Worm (Caenorhabditis elegans): Measurements from ENCODE around the gene F44E7.5.

F44E7.5 gene

DNA sequence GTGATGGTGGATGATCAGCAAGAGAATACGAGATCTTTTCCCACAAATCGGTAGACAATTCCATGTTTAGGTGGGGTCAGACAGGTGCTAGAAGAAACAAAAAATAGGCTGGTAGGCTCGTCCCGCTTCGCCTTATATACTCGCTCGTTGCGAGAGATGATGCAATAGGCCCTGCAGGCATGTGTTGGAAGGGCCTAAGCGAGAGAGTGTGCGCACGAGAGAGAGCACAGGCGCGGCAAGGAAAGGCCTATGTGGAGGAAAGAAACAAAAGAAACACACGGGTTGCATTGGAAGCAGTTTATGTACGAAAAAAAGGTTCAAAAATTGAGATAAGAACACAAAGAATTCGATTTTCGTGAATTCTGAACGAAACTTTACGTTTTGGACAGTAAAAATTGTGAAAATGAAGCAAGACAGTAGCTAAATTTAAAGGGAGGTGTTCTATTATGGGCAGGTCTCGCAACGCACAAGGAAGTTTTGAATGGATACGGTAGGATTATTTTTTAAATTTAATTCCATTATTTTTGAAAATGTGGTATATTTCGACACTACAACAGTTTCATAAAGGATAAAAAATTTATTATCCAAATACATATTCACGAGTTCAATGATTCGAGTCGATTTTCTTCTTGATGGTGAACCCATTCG, at the start of gene F44E7.5:
TSS of gene F44E7.5 (minus strand) at position 210 of the 648 bp plus-strand sequence.
- TF ChIP-seq hlh-15 (tag; optimal IDR thresholded peaks at IDR 0.05) (no peak), ceh-31 (tag; optimal IDR thresholded peaks at IDR 0.05) (peak; percentile 52)

DNA sequence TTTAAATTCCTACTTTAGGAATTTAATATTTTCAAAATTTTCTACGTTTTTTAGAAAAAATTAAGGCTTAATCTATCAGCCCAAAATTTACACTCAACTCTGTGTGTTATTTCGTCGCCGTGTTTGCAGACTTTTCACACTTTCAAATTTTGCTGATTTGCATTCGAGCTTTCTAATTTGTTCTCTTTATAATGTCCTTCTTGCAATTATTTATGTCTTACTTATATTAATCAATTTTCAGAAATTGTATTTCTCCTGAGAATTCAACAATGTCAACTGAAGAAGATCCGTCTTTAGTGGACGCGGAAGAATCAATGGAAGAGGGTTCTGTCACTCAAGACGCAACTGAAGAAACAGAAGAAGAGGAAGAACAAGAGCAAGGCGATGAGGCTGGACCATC, 45.9 kb upstream of the F44E7.5 start, which contains the start of gene let-418:
TSS of gene let-418 (plus strand) at position 242 of the 400 bp plus-strand sequence.
- TF ChIP-seq sox-2 (GFP tag; IDR thresholded peaks at IDR 0.05) (no peak), ceh-30 (tag; optimal IDR thresholded peaks at IDR 0.05) (no peak), che-1 (tag; optimal IDR thresholded peaks at IDR 0.05) (no peak), dmd-4 (tag; optimal IDR thresholded peaks at IDR 0.05; ENCODE audit: borderline replicate concordance) (no peak), gmeb-2 (tag; optimal IDR thresholded peaks at IDR 0.05) (no peak), C08G9.2 (tag; optimal IDR thresholded peaks at IDR 0.05) (no peak), hlh-30 (tag; optimal IDR thresholded peaks at IDR 0.05; ENCODE audit: insufficient read depth) (no peak), unc-3 (GFP tag; conservative IDR thresholded peaks at IDR 0.05) (no peak), unc-3 (tag; optimal IDR thresholded peaks at IDR 0.05) (no peak), syd-9 (tag; optimal IDR thresholded peaks at IDR 0.05) (no peak), pag-3 (tag; optimal IDR thresholded peaks at IDR 0.05; ENCODE audit: borderline replicate concordance) (no peak), unc-55 (GFP tag; optimal IDR thresholded peaks at IDR 0.05) (no peak), pat-9 (tag; optimal IDR thresholded peaks at IDR 0.05) (no peak), pqm-1 (tag; optimal IDR thresholded peaks at IDR 0.05) (no peak), unc-86 (tag; optimal IDR thresholded peaks at IDR 0.05) (no peak), ceh-45 (GFP tag; IDR thresholded peaks at IDR 0.05) (no peak), pha-4 (tag; optimal IDR thresholded peaks at IDR 0.05) (no peak), elt-4 (tag; optimal IDR thresholded peaks at IDR 0.05) (no peak)

DNA sequence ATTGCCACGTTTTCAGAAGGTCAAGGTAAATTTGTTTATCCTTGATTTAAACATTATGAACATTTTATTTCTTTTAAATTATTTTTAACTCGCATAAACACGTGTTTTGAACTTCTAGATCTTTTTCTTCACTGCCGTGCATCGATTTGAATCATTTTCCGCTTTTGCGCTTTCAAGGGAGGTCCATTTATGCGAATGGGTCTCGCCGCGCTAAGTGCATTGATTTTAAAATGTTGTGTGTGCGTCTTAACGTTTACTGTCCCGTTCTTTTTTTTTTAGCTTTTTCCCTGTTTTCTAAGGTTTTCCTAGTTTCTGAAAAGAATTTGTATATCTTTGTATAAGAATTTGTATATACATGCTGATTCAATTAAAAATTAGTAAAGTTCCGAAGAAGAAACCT, 44.8 kb upstream of the F44E7.5 start:
- no peak for TF ChIP-seq dmd-4 (tag; optimal IDR thresholded peaks at IDR 0.05; ENCODE audit: borderline replicate concordance)
- no peak for TF ChIP-seq zip-5 (tag; optimal IDR thresholded peaks at IDR 0.05)
- TF ChIP-seq sdc-2 (tag; optimal IDR thresholded peaks at IDR 0.05) = no peak
- TF ChIP-seq K09A11.1 (tag; optimal IDR thresholded peaks at IDR 0.05; ENCODE audit: insufficient read depth) = no peak
- TF ChIP-seq hlh-30 (tag; optimal IDR thresholded peaks at IDR 0.05; ENCODE audit: insufficient read depth) = no peak
- TF ChIP-seq hlh-8 (tag; optimal IDR thresholded peaks at IDR 0.05) = no peak

DNA sequence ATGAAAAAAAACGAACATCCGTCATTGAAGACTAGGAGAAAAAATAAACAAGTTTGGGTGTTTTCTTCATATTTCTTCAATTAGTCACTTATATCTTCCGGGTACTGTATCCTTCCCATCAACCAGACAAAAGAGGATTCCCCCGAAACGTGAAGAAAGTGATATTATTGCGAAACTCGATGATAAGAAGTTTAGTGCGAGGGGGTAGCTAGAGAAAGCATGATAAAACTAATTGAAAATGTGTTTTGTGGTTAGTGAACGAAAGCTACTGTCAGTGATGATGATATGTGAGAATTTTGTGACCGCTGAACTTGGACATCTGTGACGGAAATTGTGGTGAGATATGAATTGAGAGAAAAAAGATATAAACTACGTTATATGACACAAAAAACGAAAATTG, 42.2 kb upstream of the F44E7.5 start:
- TF ChIP-seq ref-2 (tag; optimal IDR thresholded peaks at IDR 0.05) = no peak
- no peak for TF ChIP-seq ceh-2 (tag; optimal IDR thresholded peaks at IDR 0.05)
- TF ChIP-seq ttx-3 (tag; optimal IDR thresholded peaks at IDR 0.05) = no peak

DNA sequence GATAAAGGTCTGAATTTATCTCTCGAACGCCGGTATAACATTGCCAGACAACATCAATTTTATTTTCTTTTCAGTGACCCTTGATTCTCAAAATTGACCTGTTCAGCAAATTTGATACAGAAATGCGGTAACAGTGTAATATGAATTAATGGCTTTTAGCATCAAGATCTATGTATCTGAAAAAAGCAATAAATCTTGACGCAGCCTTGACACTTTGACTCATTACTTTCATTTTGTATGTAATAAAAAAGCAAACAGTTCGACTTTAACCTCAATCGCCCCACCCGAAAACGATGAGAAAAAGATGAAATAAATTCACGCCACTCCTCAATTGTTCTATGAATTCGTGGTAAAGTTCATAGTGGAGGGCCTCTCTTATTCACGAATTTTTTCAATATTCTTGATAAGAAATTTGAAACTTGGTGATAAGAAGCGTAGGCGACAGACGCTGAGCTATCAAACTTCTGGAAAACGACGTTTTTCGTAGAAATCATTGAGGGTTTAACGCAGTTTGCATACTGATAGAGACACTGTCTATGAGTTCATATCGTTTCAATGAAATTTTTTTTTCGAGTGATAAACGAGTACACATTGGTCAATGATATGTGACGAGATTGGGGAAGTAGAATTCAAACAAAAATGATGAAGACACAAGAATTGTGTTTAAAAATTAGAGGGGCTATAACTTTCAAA, 40.9 kb upstream of the F44E7.5 start:
- TF ChIP-seq elt-2 (tag; optimal IDR thresholded peaks at IDR 0.05) = peak; percentile 26
- no peak for TF ChIP-seq nfya-1 (tag; optimal IDR thresholded peaks at IDR 0.05)

DNA sequence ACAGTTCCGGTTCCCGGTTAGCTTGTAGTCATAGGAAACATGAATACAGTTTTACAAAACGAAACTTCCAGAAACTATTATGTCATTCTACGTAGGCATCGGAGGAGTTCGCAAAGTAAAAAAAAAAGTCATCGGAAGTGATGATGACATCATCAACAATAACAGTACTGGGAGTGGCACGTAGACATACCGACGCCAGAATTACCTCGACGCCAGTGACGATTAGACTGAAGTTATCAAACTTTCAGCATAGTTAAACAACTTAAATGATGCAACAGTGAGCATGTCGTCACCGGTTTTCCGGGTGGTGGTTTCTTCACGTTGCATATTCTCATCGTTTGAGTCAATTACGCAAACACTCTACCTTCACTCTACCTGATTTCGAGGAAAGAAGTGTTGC, 39.7 kb upstream of the F44E7.5 start:
- TF ChIP-seq hlh-15 (tag; optimal IDR thresholded peaks at IDR 0.05) (no peak), pha-4 (tag; optimal IDR thresholded peaks at IDR 0.05) (no peak)

Data from whole organism, late embryonic.